Worm (Caenorhabditis elegans): ENCODE results near the gene vab-15.

DNA sequence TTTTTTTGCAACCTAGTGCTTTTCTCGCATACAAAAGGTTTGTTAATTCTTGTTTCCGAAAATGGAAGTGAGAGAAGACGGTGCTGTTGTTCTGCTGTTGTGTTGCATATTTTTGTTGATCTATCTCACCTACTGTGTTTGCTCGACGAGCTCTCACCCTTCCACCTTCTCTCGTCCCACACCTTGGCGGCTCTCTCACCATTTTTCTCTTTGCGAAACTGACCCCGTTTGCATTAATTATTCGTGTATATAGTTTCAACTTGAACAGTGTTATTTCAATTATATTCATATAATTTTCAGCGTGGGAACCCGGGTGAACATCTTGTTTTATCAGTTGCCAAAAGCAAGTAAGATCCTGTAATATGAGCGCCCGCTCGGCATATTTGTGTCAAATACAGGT is 30.0 kb downstream of the vab-15 start, which contains the start of gene R07B1.9:
- no peak for TF ChIP-seq lin-35 (GFP tag; optimal IDR thresholded peaks at IDR 0.05)
- TF ChIP-seq hsf-1 (GFP tag; IDR thresholded peaks at IDR 0.05) = no peak
- no peak for TF ChIP-seq sptf-2 (GFP tag; optimal IDR thresholded peaks at IDR 0.05)
- TF ChIP-seq let-526 (GFP tag; IDR thresholded peaks at IDR 0.05) = no peak
- TF ChIP-seq attf-6 (GFP tag; IDR thresholded peaks at IDR 0.05) = no peak

All from whole organism, young adult.